Worm (Caenorhabditis elegans) whole organism, early embryonic: ENCODE results near the gene cyn-9.

Experiments
- aly-1 ChIP-seq: sonication (generic microtip); optimal IDR thresholded peaks from 2 replicates; lab custom pipeline; 2016; ENCODE audit warnings: missing genetic modification characterization, missing compliant biosample characterization
- ama-1 ChIP-seq: fragments of 150-350 bp; optimal IDR thresholded peaks from 2 replicates; lab custom pipeline; 2014
- ceh-36 ChIP-seq: sonication (generic microtip); optimal IDR thresholded peaks from 2 replicates; lab custom pipeline; 2016; ENCODE audit warnings: missing genetic modification characterization, inconsistent platforms, missing compliant biosample characterization
- pes-1 ChIP-seq: fragments of 200-800 bp; sonication (Bioruptor generic); IDR thresholded peaks from 2 replicates; pipeline ENCODE4 v1.3.6; 2022; ENCODE audit warnings: missing genetic modification reagents, missing genetic modification characterization, missing compliant biosample characterization

DNA sequence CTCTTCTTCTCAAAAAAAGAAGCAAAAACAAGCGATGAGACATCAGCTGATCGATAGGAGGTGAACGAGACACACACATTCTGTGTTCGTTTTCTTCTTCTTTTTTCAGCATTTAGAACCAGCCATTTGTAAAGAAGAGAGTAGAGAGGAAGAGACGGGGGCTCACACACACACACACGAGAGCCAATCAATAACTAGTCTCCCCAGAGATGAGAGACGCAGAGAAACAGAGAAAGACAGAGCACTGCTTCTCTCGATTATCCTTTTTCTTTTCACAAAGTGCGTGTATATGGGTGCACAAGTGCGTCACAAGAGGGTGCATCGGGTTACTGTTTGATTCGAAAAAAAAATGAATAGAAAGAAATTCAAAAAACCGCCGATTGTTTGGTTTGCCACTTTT is 22.1 kb downstream of the cyn-9 start:
- no peak for TF ChIP-seq ama-1 (lab: Kevin White, UChicago)
- TF ChIP-seq ceh-36 (tag; lab: Kevin White, UChicago): no peak
- TF ChIP-seq aly-1 (tag; lab: Kevin White, UChicago): no peak
- TF ChIP-seq pes-1 (GFP tag; lab: Robert Waterston, UW): no peak
